Fruit fly (Drosophila melanogaster): ENCODE data around the gene CG13454.

The CG13454 gene

dm6 chr3L:15532368-15533030 is 15.6 kb upstream of the CG13454 start:
- TF ChIP-seq Sin3A (optimal IDR thresholded peaks at IDR 0.05) (no peak), insv (optimal IDR thresholded peaks at IDR 0.05) (no peak), ttk (optimal IDR thresholded peaks at IDR 0.05) (no peak), h (optimal IDR thresholded peaks at IDR 0.05) (no peak), psq (optimal IDR thresholded peaks at IDR 0.05) (no peak), Myc (optimal IDR thresholded peaks at IDR 0.05) (no peak)

dm6 chr3L:15531423-15532325 is 14.8 kb upstream of the CG13454 start, which contains the start of gene CG43248:
TSS of gene CG43248 (minus strand) at chr3L:15531473.
- TF ChIP-seq psq (optimal IDR thresholded peaks at IDR 0.05) (no peak), Myc (optimal IDR thresholded peaks at IDR 0.05) (no peak), h (optimal IDR thresholded peaks at IDR 0.05) (no peak), insv (optimal IDR thresholded peaks at IDR 0.05) (no peak), Sin3A (optimal IDR thresholded peaks at IDR 0.05) (no peak), ttk (optimal IDR thresholded peaks at IDR 0.05) (no peak)

DNA sequence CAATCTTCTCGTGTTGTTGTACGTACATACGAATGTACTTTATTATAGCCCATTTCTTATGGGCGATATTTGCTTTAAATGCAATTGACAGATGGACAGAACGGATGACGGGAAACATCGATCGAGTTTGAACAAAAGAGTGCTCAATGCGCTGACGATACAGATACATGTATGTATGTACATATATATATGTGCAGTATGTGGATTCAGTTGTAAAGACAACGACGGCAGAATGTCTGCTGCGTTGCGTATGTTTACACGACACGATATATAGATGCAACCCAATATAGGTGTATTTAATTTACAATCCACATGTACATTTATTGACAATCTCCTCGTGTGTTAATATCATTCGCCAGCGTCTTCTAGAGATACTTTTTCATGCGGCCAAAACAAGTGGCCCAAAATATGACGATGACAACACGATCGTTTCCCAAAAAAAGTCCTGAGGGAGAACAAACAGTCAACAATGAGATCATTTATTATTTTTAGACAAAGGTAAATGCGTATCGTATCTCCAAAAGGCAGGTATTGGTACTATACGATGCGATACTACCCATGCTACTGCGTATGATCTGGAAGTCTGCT is 13.9 kb upstream of the CG13454 start:
- TF ChIP-seq Myc (optimal IDR thresholded peaks at IDR 0.05) (no peak), Sin3A (optimal IDR thresholded peaks at IDR 0.05) (no peak), h (optimal IDR thresholded peaks at IDR 0.05) (no peak), ttk (optimal IDR thresholded peaks at IDR 0.05) (no peak), psq (optimal IDR thresholded peaks at IDR 0.05) (no peak), insv (optimal IDR thresholded peaks at IDR 0.05) (no peak)

DNA sequence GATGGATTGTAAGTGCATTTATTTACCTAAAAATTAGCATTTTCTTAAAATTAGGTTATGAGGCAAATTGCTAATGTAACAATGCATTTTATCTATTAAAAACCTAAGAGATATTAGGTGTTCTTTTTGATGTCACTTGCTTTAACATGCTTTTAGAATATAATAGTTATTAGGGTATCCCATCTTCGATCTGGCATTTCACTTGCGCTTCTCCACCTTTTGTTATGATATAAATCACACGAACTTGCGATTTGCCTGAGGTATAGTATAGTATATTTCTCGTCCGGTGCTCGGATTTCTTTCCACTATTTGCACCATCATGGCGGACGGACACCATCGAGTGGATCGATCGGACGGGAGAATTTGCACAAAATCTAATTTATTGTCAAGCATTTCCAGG is 13.2 kb upstream of the CG13454 start:
- no peak for TF ChIP-seq Sin3A (optimal IDR thresholded peaks at IDR 0.05)
- no peak for TF ChIP-seq psq (optimal IDR thresholded peaks at IDR 0.05)
- no peak for TF ChIP-seq Myc (optimal IDR thresholded peaks at IDR 0.05)
- TF ChIP-seq h (optimal IDR thresholded peaks at IDR 0.05) = no peak
- TF ChIP-seq ttk (optimal IDR thresholded peaks at IDR 0.05) = no peak
- TF ChIP-seq insv (optimal IDR thresholded peaks at IDR 0.05) = no peak

- TF ChIP-seq Sin3A (optimal IDR thresholded peaks at IDR 0.05) = no peak
- TF ChIP-seq Myc (optimal IDR thresholded peaks at IDR 0.05) = no peak
- no peak for TF ChIP-seq psq (optimal IDR thresholded peaks at IDR 0.05)
- no peak for TF ChIP-seq ttk (optimal IDR thresholded peaks at IDR 0.05)
- TF ChIP-seq insv (optimal IDR thresholded peaks at IDR 0.05) = no peak
- TF ChIP-seq h (optimal IDR thresholded peaks at IDR 0.05) = no peak
These were observed 12.3 kb upstream of the CG13454 start, which contains the start of gene obst-H for dm6 chr3L:15529143-15529542. TSS of gene obst-H (minus strand) at chr3L:15529243.

dm6 chr3L:15528096-15528495 is 11.2 kb upstream of the CG13454 start, which contains the start of gene CG42728:
TSS of gene CG42728 (minus strand) at chr3L:15528196.
- no peak for TF ChIP-seq psq (optimal IDR thresholded peaks at IDR 0.05)
- no peak for TF ChIP-seq ttk (optimal IDR thresholded peaks at IDR 0.05)
- TF ChIP-seq h (optimal IDR thresholded peaks at IDR 0.05) = no peak
- no peak for TF ChIP-seq Sin3A (optimal IDR thresholded peaks at IDR 0.05)
- no peak for TF ChIP-seq Myc (optimal IDR thresholded peaks at IDR 0.05)
- TF ChIP-seq insv (optimal IDR thresholded peaks at IDR 0.05) = no peak

dm6 chr3L:15527416-15527815 is 10.6 kb upstream of the CG13454 start, which contains the start of gene CG42729:
TSS of gene CG42729 (minus strand) at chr3L:15527516.
- TF ChIP-seq h (optimal IDR thresholded peaks at IDR 0.05) (no peak), insv (optimal IDR thresholded peaks at IDR 0.05) (no peak)

- TF ChIP-seq h (optimal IDR thresholded peaks at IDR 0.05) (no peak), psq (optimal IDR thresholded peaks at IDR 0.05) (no peak), insv (optimal IDR thresholded peaks at IDR 0.05) (no peak), Sin3A (optimal IDR thresholded peaks at IDR 0.05) (no peak), Myc (optimal IDR thresholded peaks at IDR 0.05) (no peak), ttk (optimal IDR thresholded peaks at IDR 0.05) (no peak)
These were observed 9.9 kb upstream of the CG13454 start, which contains the start of gene CG33985 for dm6 chr3L:15526712-15527111. TSS of gene CG33985 (minus strand) at chr3L:15526812.

DNA sequence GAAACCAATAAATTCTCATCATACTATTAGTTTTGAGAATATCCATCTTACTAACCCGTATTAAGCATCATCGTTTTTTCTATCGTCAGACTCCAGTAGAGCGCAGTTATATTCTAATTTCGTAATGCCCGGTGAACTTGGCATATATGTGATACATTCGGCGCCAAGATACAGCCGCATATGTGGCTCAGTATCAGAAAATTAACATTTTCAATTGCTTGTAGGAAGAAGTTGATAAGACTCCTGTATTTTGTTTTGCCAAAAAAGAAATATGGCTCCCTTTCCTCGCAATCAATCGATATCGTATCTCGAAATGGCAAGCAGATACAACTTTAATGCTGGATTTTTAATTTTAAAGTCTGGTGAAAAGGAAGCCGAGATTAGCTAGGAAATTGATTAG is 8.3 kb upstream of the CG13454 start, which contains the start of gene CG33986:
Gene CG33986 (minus strand): TSS at position 101 of the 400 bp plus-strand sequence.
- no peak for TF ChIP-seq insv (optimal IDR thresholded peaks at IDR 0.05)
- TF ChIP-seq h (optimal IDR thresholded peaks at IDR 0.05) = no peak
- TF ChIP-seq psq (optimal IDR thresholded peaks at IDR 0.05) = no peak
- TF ChIP-seq Myc (optimal IDR thresholded peaks at IDR 0.05) = no peak
- no peak for TF ChIP-seq ttk (optimal IDR thresholded peaks at IDR 0.05)
- TF ChIP-seq Sin3A (optimal IDR thresholded peaks at IDR 0.05) = no peak

- no peak for TF ChIP-seq ttk (optimal IDR thresholded peaks at IDR 0.05)
- no peak for TF ChIP-seq psq (optimal IDR thresholded peaks at IDR 0.05)
- no peak for TF ChIP-seq h (optimal IDR thresholded peaks at IDR 0.05)
- TF ChIP-seq Myc (optimal IDR thresholded peaks at IDR 0.05) = no peak
- TF ChIP-seq Sin3A (optimal IDR thresholded peaks at IDR 0.05) = no peak
These were observed 7.0 kb upstream of the CG13454 start, which contains the start of gene CG7945 for dm6 chr3L:15523806-15524346. TSS of gene CG7945 (minus strand) at chr3L:15524137.

dm6 chr3L:15520320-15520719 is 3.5 kb upstream of the CG13454 start, which contains the start of gene yellow-k:
TSS of gene yellow-k (plus strand) at chr3L:15520620.
- no peak for TF ChIP-seq Sin3A (optimal IDR thresholded peaks at IDR 0.05)
- no peak for TF ChIP-seq insv (optimal IDR thresholded peaks at IDR 0.05)
- no peak for TF ChIP-seq h (optimal IDR thresholded peaks at IDR 0.05)
- no peak for TF ChIP-seq psq (optimal IDR thresholded peaks at IDR 0.05)
- no peak for TF ChIP-seq Myc (optimal IDR thresholded peaks at IDR 0.05)
- no peak for TF ChIP-seq ttk (optimal IDR thresholded peaks at IDR 0.05)
